Worm (Caenorhabditis elegans): ENCODE results near the gene ife-4.

- TF ChIP-seq egl-44 (GFP tag; IDR thresholded peaks at IDR 0.05) (no peak), dox-1 (GFP tag; IDR thresholded peaks at IDR 0.05) (no peak), mcd-1 (GFP tag; IDR thresholded peaks at IDR 0.05) (no peak), repo-1 (tag; optimal IDR thresholded peaks at IDR 0.05) (no peak)
Measured at ce11 chrX:1119305-1119704, 15.3 kb downstream of the ife-4 start, which contains the start of gene C05D9.7.
